Worm (Caenorhabditis elegans): ENCODE data around the gene mrpl-53.
A peak's percentile ranks its signal among the peaks of the same experiment; 100 is the strongest.

Gene mrpl-53

ce11 chrII:9644940-9645634 is 47.7 kb downstream of the mrpl-53 start:
- TF ChIP-seq ztf-29 (GFP tag; IDR thresholded peaks at IDR 0.05), result peak; percentile 25; the same call in 1 of the 2 replicates
- TF ChIP-seq klf-2 (GFP tag; conservative IDR thresholded peaks at IDR 0.05), result no peak

DNA sequence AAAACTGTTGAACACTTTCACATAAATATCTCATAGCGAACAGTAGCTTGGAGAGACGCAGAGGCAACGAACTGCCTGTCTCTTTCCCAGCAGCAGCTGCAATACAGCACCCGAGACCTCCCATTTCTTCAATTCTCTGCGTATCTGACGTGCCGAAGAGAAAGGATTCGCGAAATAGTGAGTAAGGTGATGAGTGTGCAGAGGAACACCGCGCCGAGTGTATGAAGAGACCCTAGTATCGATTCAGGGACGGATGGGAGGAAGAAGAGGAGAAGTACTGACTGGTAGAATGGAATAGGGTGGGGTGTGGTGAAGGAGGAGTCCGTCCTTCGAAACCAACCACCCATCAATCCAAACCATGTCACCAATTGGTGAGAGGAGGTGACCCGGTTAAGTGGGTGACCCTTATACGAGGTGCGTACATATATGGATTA is 48.7 kb downstream of the mrpl-53 start:
- TF ChIP-seq ztf-29 (GFP tag; IDR thresholded peaks at IDR 0.05) (no peak), klf-2 (GFP tag; conservative IDR thresholded peaks at IDR 0.05) (no peak), T22C8.4 (GFP tag; IDR thresholded peaks at IDR 0.05) (peak; percentile 82), med-1 (GFP tag; optimal IDR thresholded peaks at IDR 0.05; ENCODE audit: insufficient read depth) (no peak), cog-1 (tag; optimal IDR thresholded peaks at IDR 0.05) (peak; percentile 65), ztf-23 (GFP tag; IDR thresholded peaks at IDR 0.05) (peak; percentile 62; the same call in 1 of the 2 replicates), flt-1 (GFP tag; IDR thresholded peaks at IDR 0.05) (peak; percentile 67; the same call in 1 of the 2 replicates), ref-1 (GFP tag; conservative IDR thresholded peaks at IDR 0.05) (no peak), tab-1 (GFP tag; IDR thresholded peaks at IDR 0.05) (0 out of 2 replicates have a peak, but pooled peaks have one; percentile 53)

DNA sequence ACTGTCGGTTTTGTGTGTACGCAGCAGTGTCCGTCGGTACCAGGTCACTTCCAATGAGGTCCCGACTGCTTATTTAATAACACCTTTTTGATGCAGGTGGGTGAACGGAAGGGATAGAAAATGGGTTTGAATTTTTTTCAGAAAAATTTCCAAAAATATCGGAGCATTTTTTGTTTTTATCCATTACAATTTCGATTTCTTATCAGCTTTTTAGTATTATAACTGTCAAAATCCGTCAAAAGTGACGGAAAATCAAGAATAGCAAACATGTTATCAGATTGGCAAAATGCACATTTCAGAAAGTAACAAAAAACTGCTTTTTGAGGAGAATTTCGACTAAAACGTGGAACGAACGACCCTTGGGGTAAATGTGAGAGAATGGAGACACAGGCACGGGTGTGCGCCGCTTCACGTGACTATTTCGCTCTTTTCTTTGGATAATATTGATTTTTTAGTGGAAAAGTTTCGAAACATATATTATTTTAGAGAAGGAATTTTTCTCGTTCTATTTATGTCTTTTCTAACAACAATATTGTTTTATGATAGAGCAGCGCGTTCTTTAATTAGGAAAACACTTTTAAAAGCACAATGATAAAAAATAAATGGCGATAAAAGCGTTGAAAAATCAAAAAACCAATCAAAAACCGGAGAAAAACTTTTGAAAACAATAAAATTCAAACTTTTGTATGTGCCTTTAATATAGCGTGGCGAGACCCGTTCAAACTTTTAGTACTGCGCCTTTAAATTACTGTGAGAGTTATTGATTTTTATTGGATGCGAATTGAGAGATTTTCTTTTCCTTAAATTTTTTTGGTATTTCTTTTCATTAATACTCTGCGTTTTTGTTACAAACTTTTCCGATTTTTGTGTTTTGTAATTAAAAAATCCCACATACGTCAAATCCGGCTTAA is 49.8 kb downstream of the mrpl-53 start, which contains the start of gene sqv-8:
Gene sqv-8 (plus strand): TSS at position 51 of the 911 bp plus-strand sequence.
- no peak for TF ChIP-seq ref-1 (GFP tag; conservative IDR thresholded peaks at IDR 0.05)
- TF ChIP-seq T22C8.4 (GFP tag; IDR thresholded peaks at IDR 0.05), result peak; percentile 35; the same call in 1 of the 2 replicates
